Worm (Caenorhabditis elegans): ENCODE data around the gene egl-36.

Gene egl-36

DNA sequence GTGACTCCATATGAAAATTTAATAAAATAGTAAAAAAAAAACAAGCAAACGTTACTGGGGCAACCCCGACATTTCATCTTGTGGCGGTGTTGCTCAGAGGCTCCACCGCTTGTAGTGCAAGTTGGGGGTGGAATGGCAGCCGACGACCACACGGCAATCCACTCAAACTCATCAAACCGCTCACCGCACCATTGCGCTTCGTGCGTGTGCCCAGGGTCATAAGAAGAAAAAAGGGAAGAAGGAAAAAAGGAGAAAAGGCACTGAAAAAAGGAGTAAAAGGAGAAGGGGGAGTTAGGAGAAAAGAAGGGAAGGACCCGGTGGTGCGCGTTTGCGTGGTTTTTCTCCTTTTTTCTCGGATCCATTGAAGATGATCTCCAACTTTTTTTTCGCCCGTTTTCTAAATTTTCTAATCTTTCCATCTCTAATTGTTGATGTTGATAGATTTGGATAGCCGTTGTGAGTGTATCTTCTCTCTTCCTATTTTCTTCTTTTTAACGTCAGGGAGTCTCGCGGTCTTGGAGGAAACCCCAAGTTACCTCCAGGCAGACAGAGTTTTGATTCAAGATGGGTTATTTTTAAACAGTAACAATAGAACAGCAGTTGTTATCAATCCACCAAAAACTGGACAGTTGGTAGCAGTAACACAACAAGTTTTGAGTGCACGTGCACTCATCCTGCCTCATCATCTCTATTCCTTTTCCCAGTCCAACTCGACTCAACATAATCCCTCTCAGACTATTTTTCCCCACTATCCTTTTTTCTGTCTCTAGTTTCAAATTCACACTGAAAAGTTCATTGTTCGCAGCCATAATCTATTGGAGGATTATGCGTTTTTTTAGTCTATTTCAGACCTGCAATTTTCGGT, 34.4 kb downstream of the egl-36 start (continued):
- peak; percentile 22 for TF ChIP-seq snu-23 (GFP tag; optimal IDR thresholded peaks at IDR 0.05)

DNA sequence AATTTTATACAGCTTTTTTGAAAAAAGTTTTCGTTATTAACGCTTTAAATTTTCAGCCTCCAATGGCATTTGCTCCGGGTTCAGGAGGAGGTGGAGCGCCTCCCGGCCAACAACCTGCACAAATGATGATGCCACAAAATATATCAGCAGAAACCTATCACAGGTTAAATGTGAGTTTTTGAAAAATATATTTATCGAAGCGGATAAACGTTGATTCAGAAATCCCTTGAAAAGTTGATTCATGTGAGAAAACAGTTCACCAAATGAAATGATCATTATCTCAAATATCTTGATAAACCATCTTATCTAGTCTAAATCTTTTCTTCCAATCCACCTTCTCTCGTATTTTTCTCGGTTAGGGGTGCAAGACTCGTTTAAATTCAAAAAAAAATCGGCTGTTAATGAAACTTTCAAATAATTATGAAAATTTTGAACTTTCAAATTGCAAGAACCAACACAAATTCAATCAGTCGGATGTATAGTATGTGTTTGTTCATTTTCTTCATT, 35.2 kb downstream of the egl-36 start, which contains the start of gene sma-9:
sma-9 (plus strand) TSS at position 51 of the 507 bp plus-strand sequence.
- no peak for TF ChIP-seq ama-1 (optimal IDR thresholded peaks at IDR 0.05)
- TF ChIP-seq nhr-85 (tag), result peak; percentile 91
- TF ChIP-seq vab-15 (tag; optimal IDR thresholded peaks at IDR 0.05), result no peak
- no peak for TF ChIP-seq F16B12.6 (tag; optimal IDR thresholded peaks at IDR 0.05)
- no peak for TF ChIP-seq ztf-11 (tag; optimal IDR thresholded peaks at IDR 0.05)
- TF ChIP-seq lin-15B (tag; optimal IDR thresholded peaks at IDR 0.05), result no peak
- TF ChIP-seq lin-14 (GFP tag; optimal IDR thresholded peaks at IDR 0.05), result peak; percentile 41
- TF ChIP-seq ets-5 (GFP tag; IDR thresholded peaks at IDR 0.05), result no peak
- peak in 1 of 2 experiments; percentile 11 for TF ChIP-seq lsy-2 (tag; optimal IDR thresholded peaks at IDR 0.05)
- TF ChIP-seq mab-9 (GFP tag; IDR thresholded peaks at IDR 0.05), result no peak
- no peak for TF ChIP-seq efl-1 (optimal IDR thresholded peaks at IDR 0.05)
- TF ChIP-seq efl-1 (GFP tag; optimal IDR thresholded peaks at IDR 0.05 in 1 of 2), result no peak
- TF ChIP-seq efl-3 (GFP tag; optimal IDR thresholded peaks at IDR 0.05), result peak; percentile 25
- peak; percentile 21 for TF ChIP-seq nhr-20 (tag; optimal IDR thresholded peaks at IDR 0.05)
- TF ChIP-seq nhr-71 (tag; optimal IDR thresholded peaks at IDR 0.05), result peak; percentile 8
- no peak for TF ChIP-seq zip-4 (GFP tag; optimal IDR thresholded peaks at IDR 0.05)
- no peak for TF ChIP-seq nhr-77 (tag; optimal IDR thresholded peaks at IDR 0.05)
- TF ChIP-seq aly-2 (tag; optimal IDR thresholded peaks at IDR 0.05), result no peak
- TF ChIP-seq unc-30 (tag; optimal IDR thresholded peaks at IDR 0.05), result no peak
- no peak for TF ChIP-seq pax-3 (tag; optimal IDR thresholded peaks at IDR 0.05)

DNA sequence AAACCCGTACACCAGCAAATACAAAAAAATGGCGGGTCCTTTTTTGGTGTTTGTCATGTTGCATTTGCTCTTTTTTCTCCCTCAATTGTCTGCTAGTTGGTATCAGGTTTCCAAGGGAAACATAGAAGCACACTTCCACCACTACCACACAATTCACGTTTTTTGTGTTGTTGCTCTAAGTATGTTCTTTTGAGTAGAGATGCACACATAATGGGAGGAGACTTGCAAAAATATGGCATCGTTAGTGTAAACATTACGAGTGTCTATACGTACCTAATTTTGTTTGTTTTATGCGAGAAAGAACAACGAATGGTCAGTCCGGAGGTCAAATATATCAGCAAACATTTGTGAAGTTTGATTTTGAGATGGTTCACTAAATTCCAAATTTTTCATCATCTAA, 35.8 kb downstream of the egl-36 start:
- TF ChIP-seq nhr-77 (tag; optimal IDR thresholded peaks at IDR 0.05), result peak; percentile 1
- no peak for TF ChIP-seq nhr-11 (tag; optimal IDR thresholded peaks at IDR 0.05)
- no peak for TF ChIP-seq mep-1 (tag; optimal IDR thresholded peaks at IDR 0.05)
- no peak for TF ChIP-seq sptf-1 (tag; optimal IDR thresholded peaks at IDR 0.05)
- TF ChIP-seq ceh-82 (tag; optimal IDR thresholded peaks at IDR 0.05), result no peak
- TF ChIP-seq blmp-1 (tag; optimal IDR thresholded peaks at IDR 0.05), result no peak
- TF ChIP-seq lin-14 (GFP tag; optimal IDR thresholded peaks at IDR 0.05), result peak; percentile 17
- no peak for TF ChIP-seq ceh-8 (GFP tag; optimal IDR thresholded peaks at IDR 0.05)
- no peak for TF ChIP-seq jun-1 (tag; optimal IDR thresholded peaks at IDR 0.05)
- TF ChIP-seq ztf-4 (tag; optimal IDR thresholded peaks at IDR 0.05), result no peak

DNA sequence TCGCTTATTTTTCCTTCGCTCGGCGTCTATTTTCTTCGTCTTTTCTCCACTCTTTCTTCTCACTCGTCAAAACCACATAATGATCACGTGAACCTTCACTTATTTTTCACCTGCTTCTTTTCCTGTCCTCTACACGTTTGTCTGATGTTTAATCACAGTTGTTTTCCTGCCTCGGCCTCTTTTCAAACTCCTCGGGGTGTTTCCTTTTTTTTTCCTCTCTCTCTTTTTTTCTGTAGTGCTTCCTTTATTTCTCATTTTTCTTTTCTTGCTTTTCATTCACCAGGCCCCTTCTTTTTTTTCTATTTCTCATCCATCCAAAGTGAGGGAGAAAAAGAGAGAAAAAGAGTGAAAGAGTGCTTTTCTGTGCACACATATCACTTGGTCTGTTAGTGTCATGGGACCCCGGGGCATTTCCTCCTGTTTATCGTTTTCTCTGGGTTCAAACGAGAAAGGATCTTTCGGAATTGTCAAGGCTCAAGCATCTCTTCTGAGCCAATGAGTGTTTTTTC, 36.9 kb downstream of the egl-36 start:
- TF ChIP-seq blmp-1 (tag; optimal IDR thresholded peaks at IDR 0.05), result peak; percentile 100
- TF ChIP-seq ceh-8 (GFP tag; optimal IDR thresholded peaks at IDR 0.05), result peak; percentile 61
- TF ChIP-seq nhr-237 (tag; optimal IDR thresholded peaks at IDR 0.05), result peak; percentile 85
- peak; percentile 97 for TF ChIP-seq nhr-85 (tag)
- TF ChIP-seq nhr-11 (tag; optimal IDR thresholded peaks at IDR 0.05), result peak; percentile 78
- TF ChIP-seq sox-4 (tag; optimal IDR thresholded peaks at IDR 0.05), result peak; percentile 75
- TF ChIP-seq ceh-63 (GFP tag; optimal IDR thresholded peaks at IDR 0.05), result no peak
- TF ChIP-seq zag-1 (tag; optimal IDR thresholded peaks at IDR 0.05), result no peak
- no peak for TF ChIP-seq nhr-28 (tag; optimal IDR thresholded peaks at IDR 0.05)
- TF ChIP-seq nhr-77 (tag; optimal IDR thresholded peaks at IDR 0.05), result peak; percentile 71
- peak; percentile 29 for TF ChIP-seq snpc-4 (tag; optimal IDR thresholded peaks at IDR 0.05)
- TF ChIP-seq tbx-2 (tag; optimal IDR thresholded peaks at IDR 0.05), result peak; percentile 96
- TF ChIP-seq efl-3 (GFP tag; optimal IDR thresholded peaks at IDR 0.05), result no peak
- no peak for TF ChIP-seq nhr-76 (tag; optimal IDR thresholded peaks at IDR 0.05)
- TF ChIP-seq snu-23 (GFP tag; optimal IDR thresholded peaks at IDR 0.05), result peak; percentile 95
- TF ChIP-seq xbp-1 (tag; optimal IDR thresholded peaks at IDR 0.05), result peak; percentile 75
- TF ChIP-seq rnt-1 (tag; optimal IDR thresholded peaks at IDR 0.05), result peak; percentile 81
- peak; percentile 8 to 78 (median 55) for TF ChIP-seq ceh-82 (tag; optimal IDR thresholded peaks at IDR 0.05)
- TF ChIP-seq egl-13 (tag; optimal IDR thresholded peaks at IDR 0.05), result peak; percentile 89
- TF ChIP-seq lir-3 (tag; optimal IDR thresholded peaks at IDR 0.05; ENCODE audit: poor library complexity), result peak; percentile 40
- TF ChIP-seq F16B12.6 (tag; optimal IDR thresholded peaks at IDR 0.05), result no peak
- no peak for TF ChIP-seq lin-15B (tag; optimal IDR thresholded peaks at IDR 0.05)
- no peak for TF ChIP-seq ztf-11 (tag; optimal IDR thresholded peaks at IDR 0.05)
- peak; percentile 92 for TF ChIP-seq fkh-8 (tag; optimal IDR thresholded peaks at IDR 0.05)
- TF ChIP-seq unc-62 (GFP tag; optimal IDR thresholded peaks at IDR 0.05), result no peak
- peak; percentile 89 for TF ChIP-seq irx-1 (tag; optimal IDR thresholded peaks at IDR 0.05)
- no peak for TF ChIP-seq sptf-1 (tag; optimal IDR thresholded peaks at IDR 0.05)
- peak; percentile 76 for TF ChIP-seq nhr-90 (tag; optimal IDR thresholded peaks at IDR 0.05; ENCODE audit: poor library complexity)
